Worm (Caenorhabditis elegans) whole organism, late embryonic: ENCODE results near the gene F26F4.5.
"Not testable (repeated sequence)": the region's sequence is repeated elsewhere in the genome, so short reads cannot be mapped to it uniquely, and the experiment has no call there.

ENCODE experiments used
- ceh-6 ChIP-seq: fragments of 200-800 bp; sonication (Bioruptor generic); optimal IDR thresholded peaks from 2 replicates; lab custom pipeline; 2018; ENCODE audit warnings: mild to moderate bottlenecking, missing genetic modification characterization, missing compliant biosample characterization
- tbx-2 ChIP-seq: sonication (generic microtip); optimal IDR thresholded peaks from 2 replicates; lab custom pipeline; 2016; ENCODE audit warnings: missing genetic modification characterization, missing compliant biosample characterization

- TF ChIP-seq tbx-2 (tag; lab: Kevin White, UChicago); ceh-6 (GFP tag; lab: Kevin White, UChicago): not testable (repeated sequence)
Measured at ce11 chrIII:4922020-4922419, 31.0 kb upstream of the F26F4.5 start, which contains the start of gene mmab-1.
